Fruit fly (Drosophila melanogaster) whole organism, embryonic: Measurements from ENCODE around the gene CG32391.

ENCODE experiments used
- ATbp ChIP-seq: fragments of 200-800 bp; sonication (Bioruptor generic); optimal IDR thresholded peaks from 2 replicates; lab custom pipeline; 2017; ENCODE audit warnings: missing biosample characterization, mild to moderate bottlenecking, missing genetic modification characterization, missing genetic modification reagents
- CG10959 ChIP-seq: fragments of 200-800 bp; sonication (Bioruptor generic); IDR thresholded peaks from 2 replicates; pipeline ENCODE4 v1.3.6; 2022; ENCODE audit warnings: missing biosample characterization, missing genetic modification characterization
- CG10979 ChIP-seq: fragments of 200-800 bp; sonication (Bioruptor generic); optimal IDR thresholded peaks from 2 replicates; lab custom pipeline; 2018; ENCODE audit warnings: missing biosample characterization, mild to moderate bottlenecking, missing genetic modification characterization, moderate library complexity
- CG11504 ChIP-seq: fragments of 200-800 bp; sonication (Bioruptor generic); optimal IDR thresholded peaks from 3 replicates; lab custom pipeline; 2019; ENCODE audit warnings: missing biosample characterization, mild to moderate bottlenecking, missing genetic modification characterization, moderate library complexity
- CG11723 ChIP-seq: fragments of 200-800 bp; sonication (Bioruptor generic); optimal IDR thresholded peaks from 2 replicates; lab custom pipeline; 2017; ENCODE audit warnings: missing biosample characterization, mild to moderate bottlenecking, missing genetic modification characterization
- CG12104 ChIP-seq: fragments of 200-800 bp; sonication (Bioruptor generic); optimal IDR thresholded peaks from 3 replicates; lab custom pipeline; 2016; ENCODE audit warnings: missing biosample characterization, missing genetic modification characterization
- CG13424 ChIP-seq: fragments of 200-800 bp; sonication (Bioruptor generic); optimal IDR thresholded peaks from 2 replicates; lab custom pipeline; 2019; ENCODE audit warnings: missing biosample characterization, mild to moderate bottlenecking, missing genetic modification characterization, moderate library complexity
- CG14710 ChIP-seq: fragments of 200-800 bp; sonication (Bioruptor generic); optimal IDR thresholded peaks from 3 replicates; lab custom pipeline; 2019; ENCODE audit warnings: missing biosample characterization, mild to moderate bottlenecking, missing genetic modification characterization, moderate library complexity
- CG17186 ChIP-seq: fragments of 200-800 bp; sonication (Bioruptor generic); optimal IDR thresholded peaks from 3 replicates; lab custom pipeline; 2017; ENCODE audit warnings: missing biosample characterization, missing genetic modification reagents, missing genetic modification characterization
- CG18619 ChIP-seq: fragments of 200-800 bp; sonication (Bioruptor generic); optimal IDR thresholded peaks from 3 replicates; lab custom pipeline; 2017; ENCODE audit warnings: missing biosample characterization, mild to moderate bottlenecking, missing genetic modification characterization
- CG2120 ChIP-seq: fragments of 200-800 bp; sonication (Bioruptor generic); optimal IDR thresholded peaks from 3 replicates; lab custom pipeline; 2016; ENCODE audit warnings: missing biosample characterization, missing genetic modification characterization
- CG2889 ChIP-seq: fragments of 200-800 bp; sonication (Bioruptor generic); IDR thresholded peaks from 3 replicates; pipeline ENCODE4 v1.3.6; 2022; ENCODE audit warnings: missing biosample characterization, missing genetic modification characterization
- CG31388 ChIP-seq: fragments of 200-800 bp; sonication (Bioruptor generic); optimal IDR thresholded peaks from 2 replicates; lab custom pipeline; 2016; ENCODE audit warnings: missing biosample characterization, missing genetic modification characterization
- CG34376 ChIP-seq: fragments of 200-800 bp; sonication (Bioruptor generic); optimal IDR thresholded peaks from 2 replicates; lab custom pipeline; 2018; ENCODE audit warnings: missing biosample characterization, mild to moderate bottlenecking, missing genetic modification characterization
- CG4424 ChIP-seq: fragments of 200-800 bp; sonication (Bioruptor generic); optimal IDR thresholded peaks from 3 replicates; lab custom pipeline; 2016; ENCODE audit warnings: missing biosample characterization, missing genetic modification characterization
- CG7839 ChIP-seq: fragments of 200-800 bp; sonication (Bioruptor generic); optimal IDR thresholded peaks from 3 replicates; lab custom pipeline; 2018; ENCODE audit warnings: missing biosample characterization, mild to moderate bottlenecking, missing genetic modification characterization, moderate library complexity
- CG9932 ChIP-seq: fragments of 200-800 bp; sonication (Bioruptor generic); IDR thresholded peaks from 2 replicates; pipeline ENCODE4 v1.3.6; 2022; ENCODE audit warnings: missing biosample characterization, missing genetic modification characterization
- CkIIα-i1 ChIP-seq: fragments of 200-800 bp; sonication (Bioruptor generic); IDR thresholded peaks from 2 replicates; pipeline ENCODE4 v1.3.6; 2022; ENCODE audit warnings: missing biosample characterization, missing genetic modification characterization
- D ChIP-seq, 2 experiments: fragments of 200-800 bp in 1 of 2; fragments of >200 bp in 1 of 2; sonication (Bioruptor generic) in 1 of 2; optimal IDR thresholded peaks; 2 replicates in 1 of 2; 3 replicates in 1 of 2; lab custom pipeline; 2017; ENCODE audit warnings: mild to moderate bottlenecking in 1 of 2, missing biosample characterization in 1 of 2, missing genetic modification characterization in 1 of 2, missing genetic modification reagents in 1 of 2
- D19A ChIP-seq: fragments of 200-800 bp; optimal IDR thresholded peaks from 3 replicates; lab custom pipeline; 2019; ENCODE audit warnings: missing biosample characterization, mild to moderate bottlenecking, missing genetic modification characterization, moderate library complexity
- Ets65A ChIP-seq: fragments of 200-800 bp; sonication (Bioruptor generic); peaks from one replicate; lab custom pipeline; 2016; ENCODE audit warnings: missing biosample characterization, missing genetic modification characterization
- Gug ChIP-seq: fragments of 200-800 bp; sonication (Bioruptor generic); IDR thresholded peaks from 4 replicates; pipeline ENCODE4 v1.3.6; 2022; ENCODE audit warnings: missing biosample characterization, missing genetic modification characterization
- Optix ChIP-seq: fragments of 200-800 bp; sonication (Bioruptor generic); IDR thresholded peaks from 3 replicates; pipeline ENCODE4 v1.3.6; 2022; ENCODE audit warnings: missing biosample characterization, missing genetic modification characterization
- Trl ChIP-seq, 3 experiments: fragments of >200 bp in 2 of 3; fragments of 200-800 bp in 1 of 3; sonication (Bioruptor generic) in 1 of 3; optimal IDR thresholded peaks; 2 replicates in 1 of 3; 3 replicates in 2 of 3; lab custom pipeline; 2016 to 2017; ENCODE audit warnings: missing biosample characterization in 1 of 3, missing genetic modification characterization in 1 of 3
- Usf ChIP-seq: fragments of 200-800 bp; sonication (Bioruptor generic); optimal IDR thresholded peaks from 2 replicates; lab custom pipeline; 2017; ENCODE audit warnings: missing genotype, missing biosample characterization, missing genetic modification characterization
- Xrp1 ChIP-seq: fragments of 200-800 bp; sonication (Bioruptor generic); IDR thresholded peaks from 2 replicates; pipeline ENCODE4 v1.3.6; 2022; ENCODE audit warnings: missing biosample characterization, missing genetic modification characterization
- al ChIP-seq: fragments of 200-800 bp; sonication (Bioruptor generic); IDR thresholded peaks from 2 replicates; pipeline ENCODE4 v1.3.6; 2022; ENCODE audit warnings: missing biosample characterization, missing genetic modification characterization
- ap ChIP-seq: fragments of 200-800 bp; sonication (Bioruptor generic); IDR thresholded peaks from 2 replicates; pipeline ENCODE4 v1.3.6; 2022; ENCODE audit warnings: missing biosample characterization, missing genetic modification characterization
- bsh ChIP-seq, 2 experiments: fragments of 200-800 bp; sonication (Bioruptor generic); optimal IDR thresholded peaks; 2 replicates each; lab custom pipeline; 2017 to 2018; ENCODE audit warnings: mild to moderate bottlenecking in 2 of 2, missing biosample characterization in 2 of 2, missing genetic modification characterization in 2 of 2, moderate library complexity in 1 of 2
- chm ChIP-seq: fragments of 200-800 bp; sonication (Bioruptor generic); IDR thresholded peaks from 2 replicates; pipeline ENCODE4 v1.3.6; 2022; ENCODE audit warnings: missing biosample characterization, missing genetic modification characterization
- chn ChIP-seq: fragments of 200-800 bp; sonication (Bioruptor generic); optimal IDR thresholded peaks from 2 replicates; lab custom pipeline; 2016; ENCODE audit warnings: missing biosample characterization, missing genetic modification characterization
- crp ChIP-seq, 2 experiments: fragments of 200-800 bp; sonication (Bioruptor generic); optimal IDR thresholded peaks; 2 replicates in 1 of 2; 3 replicates in 1 of 2; lab custom pipeline; 2017; ENCODE audit warnings: missing biosample characterization in 2 of 2, missing genetic modification characterization in 2 of 2, mild to moderate bottlenecking in 1 of 2, moderate library complexity in 1 of 2
- gem ChIP-seq: fragments of 200-800 bp; sonication (Bioruptor generic); optimal IDR thresholded peaks from 2 replicates; lab custom pipeline; 2019; ENCODE audit warnings: missing biosample characterization, mild to moderate bottlenecking, missing genetic modification characterization, moderate library complexity
- grau ChIP-seq: fragments of 200-800 bp; optimal IDR thresholded peaks from 3 replicates; lab custom pipeline; 2019; ENCODE audit warnings: missing biosample characterization, mild to moderate bottlenecking, missing genetic modification characterization, moderate library complexity
- grn ChIP-seq: fragments of 200-800 bp; sonication (Bioruptor generic); optimal IDR thresholded peaks from 3 replicates; lab custom pipeline; 2017; ENCODE audit warnings: missing biosample characterization, missing genetic modification characterization
- klu ChIP-seq: fragments of 200-800 bp; sonication (Bioruptor generic); IDR thresholded peaks from 2 replicates; pipeline ENCODE4 v1.3.6; 2022; ENCODE audit warnings: missing biosample characterization, missing genetic modification characterization
- lola ChIP-seq, 3 experiments: fragments of >200 bp in 2 of 3; fragments of 200-800 bp in 1 of 3; sonication (Bioruptor generic) in 1 of 3; optimal IDR thresholded peaks; 2 replicates each; lab custom pipeline; 2017 to 2019; ENCODE audit warnings: missing biosample characterization in 3 of 3, missing genetic modification characterization in 3 of 3, mild to moderate bottlenecking in 1 of 3, moderate library complexity in 1 of 3
- nmo ChIP-seq: fragments of 200-800 bp; sonication (Bioruptor generic); optimal IDR thresholded peaks from 2 replicates; lab custom pipeline; 2018; ENCODE audit warnings: missing biosample characterization, mild to moderate bottlenecking, missing genetic modification characterization, moderate library complexity
- pho ChIP-seq: fragments of 200-800 bp; sonication (Bioruptor generic); optimal IDR thresholded peaks from 2 replicates; lab custom pipeline; 2016; ENCODE audit warnings: missing biosample characterization, missing genetic modification characterization
- phol ChIP-seq: fragments of 200-800 bp; sonication (Bioruptor generic); optimal IDR thresholded peaks from 3 replicates; lab custom pipeline; 2018; ENCODE audit warnings: missing biosample characterization, mild to moderate bottlenecking, missing genetic modification characterization, moderate library complexity
- schlank ChIP-seq: fragments of 200-800 bp; sonication (Bioruptor generic); optimal IDR thresholded peaks from 2 replicates; lab custom pipeline; 2018; ENCODE audit warnings: missing biosample characterization, mild to moderate bottlenecking, missing genetic modification characterization
- sisA ChIP-seq: fragments of 200-800 bp; sonication (Bioruptor generic); IDR thresholded peaks from 2 replicates; pipeline ENCODE4 v1.3.6; 2022; ENCODE audit warnings: missing biosample characterization, missing genetic modification characterization
- slbo ChIP-seq: fragments of 200-800 bp; sonication (Bioruptor generic); IDR thresholded peaks from 2 replicates; pipeline ENCODE4 v1.3.6; 2022; ENCODE audit warnings: missing biosample characterization, missing genetic modification characterization
- sob ChIP-seq: fragments of 200-800 bp; sonication (Bioruptor generic); IDR thresholded peaks from 2 replicates; pipeline ENCODE4 v1.3.6; 2022; ENCODE audit warnings: missing biosample characterization, missing genetic modification characterization
- vnd ChIP-seq: fragments of 200-800 bp; sonication (Bioruptor generic); IDR thresholded peaks from 3 replicates; pipeline ENCODE4 v1.3.6; 2022; ENCODE audit warnings: missing biosample characterization, missing genetic modification characterization; ENCODE audit not compliant: partially characterized antibody
- vvl ChIP-seq: fragments of 200-800 bp; sonication (Bioruptor generic); IDR thresholded peaks from 2 replicates; pipeline ENCODE4 v1.3.6; 2022; ENCODE audit warnings: missing biosample characterization, missing genetic modification characterization
- wor ChIP-seq: fragments of 200-800 bp; sonication (Bioruptor generic); IDR thresholded peaks from 2 replicates; pipeline ENCODE4 v1.3.6; 2022; ENCODE audit warnings: missing biosample characterization, missing genetic modification characterization

CG32391 gene

DNA sequence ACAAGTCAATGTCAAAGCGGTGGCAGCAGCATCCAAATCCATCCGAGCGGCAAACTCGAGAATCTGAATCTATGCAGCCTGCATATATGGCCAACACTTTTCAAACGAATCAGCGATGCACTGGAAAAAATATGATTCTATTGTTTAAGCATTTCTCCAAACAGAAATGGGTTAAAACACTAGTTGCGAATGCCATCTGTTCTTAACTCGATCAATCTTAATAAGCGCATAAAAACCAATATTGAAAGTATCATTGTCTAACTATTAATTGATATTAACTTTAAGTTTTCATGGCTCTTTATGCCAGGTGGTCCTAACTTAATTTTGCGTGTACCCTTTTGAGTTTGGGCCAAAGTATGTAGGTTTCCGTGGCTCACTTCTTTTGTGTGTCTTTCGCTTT lies 36.7 kb upstream of the CG32391 start (continued):
- TF ChIP-seq nmo (GFP tag; lab: Kevin White, UChicago) (peak; percentile 3), grau (peak; percentile 17), bsh (GFP tag; optimal IDR thresholded peaks at IDR 0.05; lab: Kevin White, UChicago) (peak in 1 of 2 experiments; percentile 37), ATbp (GFP tag; lab: Kevin White, UChicago) (peak; percentile 38), schlank (tag; lab: Kevin White, UChicago) (no peak), CG13424 (peak; percentile 12), vvl (GFP tag; lab: Robert Waterston, UW) (no peak), lola (GFP tag; optimal IDR thresholded peaks at IDR 0.05; lab: Kevin White, UChicago) (no peak), D (optimal IDR thresholded peaks at IDR 0.05; lab: Kevin White, UChicago) (no peak), D (GFP tag; optimal IDR thresholded peaks at IDR 0.05; lab: Kevin White, UChicago) (peak; percentile 12), CG11723 (GFP tag; lab: Kevin White, UChicago) (no peak), CG14710 (tag; lab: Kevin White, UChicago) (peak; percentile 3), Xrp1 (GFP tag; lab: Robert Waterston, UW) (0 out of 2 replicates have a peak, but pooled peaks have one; percentile 13), gem (tag; lab: Kevin White, UChicago) (peak; percentile 45), CG7839 (peak; percentile 8), wor (GFP tag; lab: Robert Waterston, UW) (no peak), CG10979 (tag; lab: Kevin White, UChicago) (peak; percentile 35), sisA (GFP tag; lab: Robert Waterston, UW) (0 out of 2 replicates have a peak, but pooled peaks have one; percentile 8), klu (GFP tag; lab: Robert Waterston, UW) (no peak), Usf (GFP tag; lab: Kevin White, UChicago) (no peak), phol (tag; lab: Kevin White, UChicago) (peak; percentile 26), CG18619 (GFP tag; lab: Kevin White, UChicago) (no peak)

- peak; percentile 93 for TF ChIP-seq Ets65A
- TF ChIP-seq CG2889 = 0 out of 3 replicates have a peak, but pooled peaks have one; percentile 21
- TF ChIP-seq CkIIα-i1 = no peak
These were observed 35.5 kb upstream of the CG32391 start for dm6 chr3L:7104485-7104884.

dm6 chr3L:7103941-7104340 lies 34.9 kb upstream of the CG32391 start:
- no peak for TF ChIP-seq Optix (GFP tag; lab: Robert Waterston, UW)
- TF ChIP-seq D19A (tag; lab: Kevin White, UChicago) = peak; percentile 57
- TF ChIP-seq CG12104 (GFP tag; lab: Kevin White, UChicago) = no peak
- no peak for TF ChIP-seq sob
- peak; percentile 11 for TF ChIP-seq CG11504
- no peak for TF ChIP-seq ap (GFP tag; lab: Robert Waterston, UW)
- TF ChIP-seq al (GFP tag; lab: Robert Waterston, UW) = no peak
- TF ChIP-seq crp (GFP tag; optimal IDR thresholded peaks at IDR 0.05; lab: Kevin White, UChicago) = no peak
- TF ChIP-seq Usf (GFP tag; lab: Kevin White, UChicago) = no peak
- no peak for TF ChIP-seq CG17186
- TF ChIP-seq, all 482 proteins: peak for 2

dm6 chr3L:7096530-7096929 lies 27.5 kb upstream of the CG32391 start:
- TF ChIP-seq CG9932 (no peak), Usf (GFP tag; lab: Kevin White, UChicago) (no peak), grn (GFP tag; lab: Kevin White, UChicago) (no peak), CG34376 (GFP tag; lab: Kevin White, UChicago) (no peak), slbo (GFP tag; lab: Robert Waterston, UW) (0 out of 2 replicates have a peak, but pooled peaks have one; percentile 11), CG4424 (GFP tag; lab: Kevin White, UChicago) (no peak), chm (GFP tag; lab: Robert Waterston, UW) (no peak), pho (no peak), CG31388 (GFP tag; lab: Kevin White, UChicago) (no peak), CG10959 (no peak), Gug (GFP tag; lab: Robert Waterston, UW) (no peak), Trl (optimal IDR thresholded peaks at IDR 0.05; lab: Kevin White, UChicago) (no peak), Trl (GFP tag; optimal IDR thresholded peaks at IDR 0.05; lab: Kevin White, UChicago) (no peak), CG2120 (GFP tag; lab: Kevin White, UChicago) (peak; percentile 5), vnd (no peak), chn (no peak)
